Worm (Caenorhabditis elegans) whole organism, L4 larva: ENCODE measurements around the gene F21G4.6.

Experiments
- R02D3.7 ChIP-seq: fragments of 150-350 bp; sonication (generic microtip); optimal IDR thresholded peaks from 3 replicates; lab custom pipeline; 2014; ENCODE audit warnings: missing biosample characterization, missing genetic modification characterization
- aly-2 ChIP-seq: sonication (generic microtip); optimal IDR thresholded peaks from 2 replicates; lab custom pipeline; 2018; ENCODE audit warnings: missing biosample characterization, missing genetic modification characterization
- arid-1 ChIP-seq: fragments of 200-800 bp; sonication (Bioruptor generic); conservative IDR thresholded peaks from 2 replicates; pipeline ENCODE4 v1.3.6; 2022; ENCODE audit warnings: missing genetic modification reagents, missing genetic modification characterization, missing compliant biosample characterization
- ceh-82 ChIP-seq: sonication (generic microtip); optimal IDR thresholded peaks from 2 replicates; lab custom pipeline; 2017; ENCODE audit warnings: missing biosample characterization, missing genetic modification characterization
- hlh-11 ChIP-seq: fragments of 200-800 bp; sonication (Bioruptor generic); optimal IDR thresholded peaks from 2 replicates; lab custom pipeline; 2018; ENCODE audit warnings: mild to moderate bottlenecking, missing genetic modification characterization, missing compliant biosample characterization
- jun-1 ChIP-seq: fragments of 150-350 bp; optimal IDR thresholded peaks from 2 replicates; lab custom pipeline; 2014; ENCODE audit warnings: missing biosample characterization, missing genetic modification reagents, missing genetic modification characterization
- lin-39 ChIP-seq: fragments of 150-350 bp; optimal IDR thresholded peaks from 2 replicates; lab custom pipeline; 2014; ENCODE audit warnings: missing biosample characterization, missing genetic modification reagents, missing genetic modification characterization
- mdl-1 ChIP-seq, 2 experiments: fragments of 150-350 bp in 1 of 2; sonication (generic microtip) in 1 of 2; optimal IDR thresholded peaks; 2 replicates each; lab custom pipeline; 2014 to 2017; ENCODE audit warnings: missing biosample characterization in 2 of 2, missing genetic modification characterization in 2 of 2
- mep-1 ChIP-seq: fragments of 150-350 bp; sonication (generic microtip); optimal IDR thresholded peaks from 3 replicates; lab custom pipeline; 2014; ENCODE audit warnings: missing biosample characterization, missing genetic modification characterization
- nhr-102 ChIP-seq: sonication (generic microtip); optimal IDR thresholded peaks from 2 replicates; lab custom pipeline; 2016; ENCODE audit warnings: mild to moderate bottlenecking, missing genetic modification characterization, moderate library complexity, missing compliant biosample characterization
- nhr-6 ChIP-seq: fragments of 150-350 bp; optimal IDR thresholded peaks from 2 replicates; lab custom pipeline; 2014; ENCODE audit warnings: missing biosample characterization, missing genetic modification characterization
- zip-2 ChIP-seq: fragments of 150-350 bp; optimal IDR thresholded peaks from 2 replicates; lab custom pipeline; 2014; ENCODE audit warnings: missing biosample characterization, missing genetic modification characterization

DNA sequence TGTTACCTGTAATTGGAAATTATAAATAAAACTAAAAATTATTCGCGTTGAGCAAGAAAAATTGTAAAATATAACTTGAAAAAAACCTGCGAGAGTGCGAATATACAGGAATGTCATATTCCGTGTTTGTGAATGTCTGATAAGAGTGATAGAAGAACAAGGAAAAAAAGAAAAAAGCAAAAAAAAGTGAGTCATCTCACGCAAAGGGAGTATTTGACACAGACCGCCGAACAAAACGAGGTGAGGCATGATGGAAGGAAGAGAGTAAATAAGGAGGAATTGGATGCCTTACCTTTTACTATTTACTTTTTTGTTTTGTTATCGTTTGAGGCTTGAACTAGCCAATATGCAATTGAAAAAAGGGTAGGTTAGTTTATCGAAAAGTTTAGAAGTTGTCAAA, 24.9 kb downstream of the F21G4.6 start, which contains the start of gene F21G4.1:
- TF ChIP-seq aly-2 (no peak), zip-2 (no peak), jun-1 (no peak), lin-39 (tag; lab: Kevin White, UChicago) (no peak), mep-1 (no peak), nhr-6 (tag; lab: Kevin White, UChicago) (peak; percentile 72), hlh-11 (tag; lab: Kevin White, UChicago) (peak; percentile 35), arid-1 (no peak), nhr-102 (no peak), mdl-1 (tag; optimal IDR thresholded peaks at IDR 0.05; lab: Kevin White, UChicago) (peak in 1 of 2 experiments; percentile 4), R02D3.7 (no peak), ceh-82 (tag; lab: Kevin White, UChicago) (no peak)
